Fruit fly (Drosophila melanogaster) whole organism, embryonic: ENCODE data around the gene da.

Experiments
- Asciz ChIP-seq: fragments of 200-800 bp; sonication (Bioruptor generic); optimal IDR thresholded peaks from 2 replicates; lab custom pipeline; 2017; ENCODE audit warnings: missing biosample characterization, mild to moderate bottlenecking, missing genetic modification characterization, missing genetic modification reagents
- CG12071 ChIP-seq: fragments of 200-800 bp; sonication (Bioruptor generic); optimal IDR thresholded peaks from 3 replicates; lab custom pipeline; 2018; ENCODE audit warnings: missing biosample characterization, mild to moderate bottlenecking, missing genetic modification characterization
- CG12155 ChIP-seq: fragments of 200-800 bp; sonication (Bioruptor generic); optimal IDR thresholded peaks from 3 replicates; lab custom pipeline; 2016; ENCODE audit warnings: missing biosample characterization, missing genetic modification characterization
- CG12391 ChIP-seq: fragments of 200-800 bp; sonication (Bioruptor generic); optimal IDR thresholded peaks from 3 replicates; lab custom pipeline; 2018; ENCODE audit warnings: missing biosample characterization, mild to moderate bottlenecking, missing genetic modification characterization, moderate library complexity
- CG13624 ChIP-seq: fragments of 200-800 bp; sonication (Bioruptor generic); optimal IDR thresholded peaks from 2 replicates; lab custom pipeline; 2016; ENCODE audit warnings: missing biosample characterization, missing genetic modification characterization
- CG14014 ChIP-seq: fragments of 200-800 bp; sonication (Bioruptor generic); IDR thresholded peaks from 2 replicates; pipeline ENCODE4 v1.3.6; 2022; ENCODE audit warnings: missing biosample characterization, missing genetic modification characterization
- CG14710 ChIP-seq: fragments of 200-800 bp; sonication (Bioruptor generic); optimal IDR thresholded peaks from 3 replicates; lab custom pipeline; 2019; ENCODE audit warnings: missing biosample characterization, mild to moderate bottlenecking, missing genetic modification characterization, moderate library complexity
- CG15073 ChIP-seq: fragments of 200-800 bp; sonication (Bioruptor generic); optimal IDR thresholded peaks from 2 replicates; lab custom pipeline; 2016; ENCODE audit warnings: missing biosample characterization, missing genetic modification characterization
- CG2129 ChIP-seq: fragments of 200-800 bp; sonication (Bioruptor generic); IDR thresholded peaks from 2 replicates; pipeline ENCODE4 v1.3.6; 2022; ENCODE audit warnings: missing biosample characterization, missing genetic modification characterization; ENCODE audit not compliant: partially characterized antibody
- CG2889 ChIP-seq: fragments of 200-800 bp; sonication (Bioruptor generic); IDR thresholded peaks from 3 replicates; pipeline ENCODE4 v1.3.6; 2022; ENCODE audit warnings: missing biosample characterization, missing genetic modification characterization
- CG32772 ChIP-seq: fragments of 200-800 bp; sonication (Bioruptor generic); IDR thresholded peaks from 2 replicates; pipeline ENCODE4 v1.3.6; 2022; ENCODE audit warnings: missing biosample characterization, missing genetic modification characterization
- CG33213 ChIP-seq: fragments of 200-800 bp; sonication (Bioruptor generic); optimal IDR thresholded peaks from 3 replicates; lab custom pipeline; 2016; ENCODE audit warnings: missing biosample characterization, missing genetic modification characterization
- CG34376 ChIP-seq: fragments of 200-800 bp; sonication (Bioruptor generic); optimal IDR thresholded peaks from 2 replicates; lab custom pipeline; 2018; ENCODE audit warnings: missing biosample characterization, mild to moderate bottlenecking, missing genetic modification characterization
- CG5180 ChIP-seq: fragments of 200-800 bp; sonication (Bioruptor generic); optimal IDR thresholded peaks from 3 replicates; lab custom pipeline; 2017; ENCODE audit warnings: missing biosample characterization, missing genetic modification characterization, mild to moderate bottlenecking, moderate library complexity, missing genetic modification reagents
- CG6272 ChIP-seq: fragments of 200-800 bp; sonication (Bioruptor generic); IDR thresholded peaks from 2 replicates; pipeline ENCODE4 v1.3.6; 2022; ENCODE audit warnings: missing biosample characterization, missing genetic modification characterization
- CG6765 ChIP-seq: fragments of 200-800 bp; sonication (Bioruptor generic); optimal IDR thresholded peaks from 3 replicates; lab custom pipeline; 2017; ENCODE audit warnings: missing biosample characterization, mild to moderate bottlenecking, missing genetic modification characterization
- CG7745 ChIP-seq: fragments of 200-800 bp; sonication (Bioruptor generic); optimal IDR thresholded peaks from 2 replicates; lab custom pipeline; 2018; ENCODE audit warnings: missing biosample characterization, mild to moderate bottlenecking, missing genetic modification characterization, moderate library complexity
- D19A ChIP-seq: fragments of 200-800 bp; optimal IDR thresholded peaks from 3 replicates; lab custom pipeline; 2019; ENCODE audit warnings: missing biosample characterization, mild to moderate bottlenecking, missing genetic modification characterization, moderate library complexity
- Dfd ChIP-seq, 2 experiments: fragments of >200 bp; optimal IDR thresholded peaks; 2 replicates each; lab custom pipeline; 2017; ENCODE audit warnings: missing biosample characterization in 2 of 2, missing genetic modification characterization in 2 of 2
- Doc3 ChIP-seq: fragments of 200-800 bp; sonication (Bioruptor generic); IDR thresholded peaks from 3 replicates; pipeline ENCODE4 v1.3.6; 2022; ENCODE audit warnings: missing biosample characterization, missing genetic modification characterization; ENCODE audit not compliant: partially characterized antibody
- Dref ChIP-seq: fragments of 200-800 bp; sonication (Bioruptor generic); IDR thresholded peaks from 2 replicates; pipeline ENCODE4 v1.3.6; 2022; ENCODE audit warnings: missing biosample characterization, missing genetic modification characterization
- MESR4 ChIP-seq: fragments of 200-800 bp; sonication (Bioruptor generic); optimal IDR thresholded peaks from 2 replicates; lab custom pipeline; 2018; ENCODE audit warnings: missing biosample characterization, mild to moderate bottlenecking, missing genetic modification characterization, moderate library complexity
- NFAT ChIP-seq: fragments of 200-800 bp; sonication (Bioruptor generic); IDR thresholded peaks from 2 replicates; pipeline ENCODE4 v1.3.6; 2022; ENCODE audit warnings: missing biosample characterization, missing genetic modification characterization
- Opbp ChIP-seq: fragments of 200-800 bp; sonication (Bioruptor generic); IDR thresholded peaks from 3 replicates; pipeline ENCODE4 v1.3.6; 2022; ENCODE audit warnings: missing biosample characterization, missing genetic modification characterization; ENCODE audit not compliant: partially characterized antibody
- Sin3A ChIP-seq: fragments of >200 bp; optimal IDR thresholded peaks from 2 replicates; lab custom pipeline; 2018
- Sry-β ChIP-seq: fragments of 200-800 bp; sonication (Bioruptor generic); optimal IDR thresholded peaks from 2 replicates; lab custom pipeline; 2018; ENCODE audit warnings: missing biosample characterization, mild to moderate bottlenecking, missing genetic modification characterization, moderate library complexity
- Sry-δ ChIP-seq: fragments of 200-800 bp; sonication (Bioruptor generic); optimal IDR thresholded peaks from 2 replicates; lab custom pipeline; 2016; ENCODE audit warnings: missing biosample characterization, missing genetic modification characterization
- Trl ChIP-seq, 3 experiments: fragments of >200 bp in 2 of 3; fragments of 200-800 bp in 1 of 3; sonication (Bioruptor generic) in 1 of 3; optimal IDR thresholded peaks; 2 replicates in 1 of 3; 3 replicates in 2 of 3; lab custom pipeline; 2016 to 2017; ENCODE audit warnings: missing biosample characterization in 1 of 3, missing genetic modification characterization in 1 of 3
- Xrp1 ChIP-seq: fragments of 200-800 bp; sonication (Bioruptor generic); IDR thresholded peaks from 2 replicates; pipeline ENCODE4 v1.3.6; 2022; ENCODE audit warnings: missing biosample characterization, missing genetic modification characterization
- amos ChIP-seq: fragments of 200-800 bp; sonication (Bioruptor generic); IDR thresholded peaks from 2 replicates; pipeline ENCODE4 v1.3.6; 2022; ENCODE audit warnings: missing biosample characterization, missing genetic modification characterization; ENCODE audit not compliant: partially characterized antibody
- chif ChIP-seq, 2 experiments: fragments of 200-800 bp; sonication (Bioruptor generic); optimal IDR thresholded peaks; 3 replicates each; lab custom pipeline; 2016; ENCODE audit warnings: missing biosample characterization in 2 of 2, missing genetic modification characterization in 2 of 2
- ci ChIP-seq: fragments of 200-800 bp; sonication (Bioruptor generic); IDR thresholded peaks from 3 replicates; pipeline ENCODE4 v1.3.6; 2022; ENCODE audit warnings: missing biosample characterization, missing genetic modification characterization
- corto ChIP-seq: fragments of 200-800 bp; sonication (Bioruptor generic); optimal IDR thresholded peaks from 2 replicates; lab custom pipeline; 2016; ENCODE audit warnings: missing biosample characterization, mild to moderate bottlenecking, missing genetic modification characterization, moderate library complexity
- croc ChIP-seq: fragments of 200-800 bp; sonication (Bioruptor generic); conservative IDR thresholded peaks from 3 replicates; pipeline ENCODE4 v1.3.6; 2022; ENCODE audit warnings: missing biosample characterization, missing genetic modification characterization
- dmrt99B ChIP-seq: fragments of 200-800 bp; sonication (Bioruptor generic); optimal IDR thresholded peaks from 2 replicates; lab custom pipeline; 2018; ENCODE audit warnings: missing biosample characterization, mild to moderate bottlenecking, missing genetic modification characterization, moderate library complexity
- ems ChIP-seq: fragments of 200-800 bp; sonication (Bioruptor generic); optimal IDR thresholded peaks from 3 replicates; lab custom pipeline; 2016; ENCODE audit warnings: missing biosample characterization, missing genetic modification characterization
- fru ChIP-seq: fragments of >200 bp; optimal IDR thresholded peaks from 2 replicates; lab custom pipeline; 2017
- gcm ChIP-seq: fragments of 200-800 bp; sonication (Bioruptor generic); optimal IDR thresholded peaks from 2 replicates; lab custom pipeline; 2019; ENCODE audit warnings: missing biosample characterization, mild to moderate bottlenecking, missing genetic modification characterization, moderate library complexity
- gcm2 ChIP-seq: fragments of 200-800 bp; sonication (Bioruptor generic); optimal IDR thresholded peaks from 2 replicates; lab custom pipeline; 2016; ENCODE audit warnings: missing biosample characterization, missing genetic modification characterization
- kni ChIP-seq: fragments of 200-800 bp; sonication (Bioruptor generic); optimal IDR thresholded peaks from 3 replicates; lab custom pipeline; 2017; ENCODE audit warnings: mild to moderate bottlenecking, missing biosample characterization, missing genetic modification reagents, missing genetic modification characterization
- lmd ChIP-seq: fragments of 200-800 bp; sonication (Bioruptor generic); IDR thresholded peaks from 2 replicates; pipeline ENCODE4 v1.3.6; 2022; ENCODE audit warnings: missing biosample characterization, missing genetic modification characterization
- pzg ChIP-seq: fragments of 200-800 bp; sonication (Bioruptor generic); optimal IDR thresholded peaks from 3 replicates; lab custom pipeline; 2018; ENCODE audit warnings: missing biosample characterization, mild to moderate bottlenecking, missing genetic modification characterization, moderate library complexity
- repo ChIP-seq: fragments of 200-800 bp; sonication (Bioruptor generic); optimal IDR thresholded peaks from 2 replicates; lab custom pipeline; 2016; ENCODE audit warnings: missing biosample characterization, missing genetic modification characterization
- slou ChIP-seq: fragments of 200-800 bp; sonication (Bioruptor generic); optimal IDR thresholded peaks from 3 replicates; lab custom pipeline; 2016; ENCODE audit warnings: missing biosample characterization, missing genetic modification characterization
- tio ChIP-seq: fragments of 200-800 bp; sonication (Bioruptor generic); optimal IDR thresholded peaks from 2 replicates; lab custom pipeline; 2017; ENCODE audit warnings: missing biosample characterization, missing genetic modification characterization, inconsistent platforms
- tll ChIP-seq, 2 experiments: fragments of 200-800 bp in 1 of 2; fragments of >200 bp in 1 of 2; sonication (Bioruptor generic) in 1 of 2; optimal IDR thresholded peaks; 2 replicates each; lab custom pipeline; 2017 to 2019; ENCODE audit warnings: missing biosample characterization in 2 of 2, missing genetic modification characterization in 2 of 2, mild to moderate bottlenecking in 1 of 2, moderate library complexity in 1 of 2
- zen ChIP-seq: fragments of 200-800 bp; sonication (Bioruptor generic); optimal IDR thresholded peaks from 3 replicates; lab custom pipeline; 2018; ENCODE audit warnings: missing biosample characterization, mild to moderate bottlenecking, missing genetic modification characterization, moderate library complexity
- zen2 ChIP-seq: fragments of 200-800 bp; sonication (Bioruptor generic); IDR thresholded peaks from 3 replicates; pipeline ENCODE4 v1.3.6; 2022; ENCODE audit warnings: missing biosample characterization, missing genetic modification characterization; ENCODE audit not compliant: partially characterized antibody

The da gene

dm6 chr2L:10396488-10396824, 8.6 kb downstream of the da start, which contains the start of gene Cnot4 (continued):
- TF ChIP-seq ci (GFP tag; lab: Robert Waterston, UW) (no peak), Sry-β (GFP tag; lab: Kevin White, UChicago) (peak; percentile 78), CG12391 (tag; lab: Kevin White, UChicago) (peak; percentile 33), Opbp (GFP tag; lab: Robert Waterston, UW) (no peak), pzg (GFP tag; lab: Kevin White, UChicago) (peak; percentile 31), Sry-δ (GFP tag; lab: Kevin White, UChicago) (peak; percentile 61), CG14710 (tag; lab: Kevin White, UChicago) (peak; percentile 63), CG2129 (GFP tag; lab: Robert Waterston, UW) (no peak), repo (GFP tag; lab: Kevin White, UChicago) (no peak), lmd (no peak), CG7745 (tag; lab: Kevin White, UChicago) (no peak), zen (tag; lab: Kevin White, UChicago) (peak; percentile 16), Dref (peak; percentile 71)

dm6 chr2L:10396877-10397587, 9.1 kb downstream of the da start:
- TF ChIP-seq CG33213 (GFP tag; lab: Kevin White, UChicago) (no peak), chif (GFP tag; optimal IDR thresholded peaks at IDR 0.05; lab: Kevin White, UChicago) (no peak), Doc3 (GFP tag; lab: Robert Waterston, UW) (no peak), CG12071 (GFP tag; lab: Kevin White, UChicago) (no peak), gcm (no peak), gcm2 (GFP tag; lab: Kevin White, UChicago) (no peak), Xrp1 (GFP tag; lab: Robert Waterston, UW) (0 out of 2 replicates have a peak, but pooled peaks have one; percentile 6), CG32772 (no peak), ems (no peak), CG34376 (GFP tag; lab: Kevin White, UChicago) (peak; percentile 60), Asciz (peak; percentile 24), amos (no peak), D19A (tag; lab: Kevin White, UChicago) (no peak), CG15073 (no peak), Sin3A (lab: Kevin White, UChicago) (no peak), CG14014 (peak; percentile 27; the same call in 1 of the 2 replicates), CG12155 (GFP tag; lab: Kevin White, UChicago) (no peak), tll (GFP tag; optimal IDR thresholded peaks at IDR 0.05; lab: Kevin White, UChicago) (peak in 1 of 2 experiments; percentile 30), tio (GFP tag; lab: Kevin White, UChicago) (no peak), zen2 (GFP tag; lab: Robert Waterston, UW) (no peak), Trl (optimal IDR thresholded peaks at IDR 0.05; lab: Kevin White, UChicago) (no peak), Trl (GFP tag; optimal IDR thresholded peaks at IDR 0.05; lab: Kevin White, UChicago) (no peak), Dfd (GFP tag; optimal IDR thresholded peaks at IDR 0.05; lab: Kevin White, UChicago) (no peak), CG6765 (GFP tag; lab: Kevin White, UChicago) (no peak), NFAT (GFP tag; lab: Robert Waterston, UW) (no peak), MESR4 (GFP tag; lab: Kevin White, UChicago) (peak; percentile 70), CG5180 (no peak), fru (lab: Kevin White, UChicago) (no peak), corto (GFP tag; lab: Kevin White, UChicago) (peak; percentile 9), CG6272 (GFP tag; lab: Robert Waterston, UW) (no peak), dmrt99B (no peak), slou (GFP tag; lab: Kevin White, UChicago) (no peak), CG13624 (GFP tag; lab: Kevin White, UChicago) (no peak), croc (GFP tag; lab: Robert Waterston, UW) (no peak), kni (GFP tag; lab: Kevin White, UChicago) (peak; percentile 37), CG2889 (GFP tag; lab: Robert Waterston, UW) (no peak)
